Fruit fly (Drosophila melanogaster) whole organism, wandering third instar larva: ENCODE measurements around the gene CG11095.
A peak's percentile ranks its signal among the peaks of the same experiment; 100 is the strongest.

Experiments used
- Abd-B ChIP-seq: fragments of >200 bp; optimal IDR thresholded peaks from 2 replicates; lab custom pipeline; 2017; ENCODE audit warnings: missing biosample characterization, missing genetic modification characterization
- CG32264 ChIP-seq: fragments of 200-800 bp; sonication (Bioruptor generic); optimal IDR thresholded peaks from 2 replicates; lab custom pipeline; 2016; ENCODE audit warnings: missing biosample characterization, missing genetic modification characterization
- CrebA ChIP-seq: fragments of 200-800 bp; sonication (Bioruptor generic); optimal IDR thresholded peaks from 2 replicates; lab custom pipeline; 2016; ENCODE audit warnings: missing biosample characterization, mild to moderate bottlenecking, missing genetic modification characterization, borderline replicate concordance
- Dif ChIP-seq: fragments of 200-275, 200-300 bp; sonication (Bioruptor generic); optimal IDR thresholded peaks from 2 replicates; lab custom pipeline; 2018; ENCODE audit warnings: missing biosample characterization, missing genetic modification characterization; ENCODE audit not compliant: partially characterized antibody
- GATAd ChIP-seq: sonication (Bioruptor generic); optimal IDR thresholded peaks from 2 replicates; lab custom pipeline; 2016; ENCODE audit warnings: missing biosample characterization, missing genetic modification characterization
- Hnf4 ChIP-seq: fragments of 200-800 bp; sonication (Bioruptor generic); optimal IDR thresholded peaks from 2 replicates; lab custom pipeline; 2016; ENCODE audit warnings: missing biosample characterization, mild to moderate bottlenecking, missing genetic modification characterization
- Hr78 ChIP-seq: fragments of >200 bp; optimal IDR thresholded peaks from 2 replicates; lab custom pipeline; 2017; ENCODE audit warnings: missing biosample characterization, missing genetic modification characterization
- Jra ChIP-seq: sonication (Bioruptor generic); optimal IDR thresholded peaks from 2 replicates; lab custom pipeline; 2016; ENCODE audit warnings: missing biosample characterization, missing genetic modification characterization
- Mio ChIP-seq: sonication (Bioruptor generic); optimal IDR thresholded peaks from 2 replicates; lab custom pipeline; 2016; ENCODE audit warnings: missing biosample characterization, missing genetic modification characterization
- Myc ChIP-seq: fragments of >200 bp; optimal IDR thresholded peaks from 2 replicates; lab custom pipeline; 2017
- N ChIP-seq: fragments of >200 bp; optimal IDR thresholded peaks from 2 replicates; lab custom pipeline; 2018; ENCODE audit warnings: missing biosample characterization, missing external identifiers, missing genetic modification characterization
- OdsH ChIP-seq: fragments of 200-800 bp; sonication (Bioruptor generic); optimal IDR thresholded peaks from 2 replicates; lab custom pipeline; 2016; ENCODE audit warnings: missing biosample characterization, mild to moderate bottlenecking, missing genetic modification characterization
- Rel ChIP-seq, 2 experiments: fragments of 200-800 bp; sonication (Bioruptor generic) in 1 of 2; optimal IDR thresholded peaks; 2 replicates in 1 of 2; 3 replicates in 1 of 2; lab custom pipeline; 2016 to 2019; ENCODE audit warnings: mild to moderate bottlenecking in 2 of 2, missing biosample characterization in 2 of 2, missing genetic modification characterization in 2 of 2, moderate library complexity in 1 of 2
- Sp1 ChIP-seq: fragments of 200-800 bp; sonication (Bioruptor generic); optimal IDR thresholded peaks from 3 replicates; lab custom pipeline; 2019; ENCODE audit warnings: missing biosample characterization, mild to moderate bottlenecking, missing genetic modification characterization, moderate library complexity
- Vsx2 ChIP-seq: fragments of 200-300, 225-300 bp; sonication (Bioruptor generic); optimal IDR thresholded peaks from 2 replicates; lab custom pipeline; 2018; ENCODE audit warnings: missing biosample characterization, missing genetic modification characterization; ENCODE audit not compliant: partially characterized antibody
- brk ChIP-seq: fragments of 200-800 bp; sonication (Bioruptor generic); optimal IDR thresholded peaks from 2 replicates; lab custom pipeline; 2016; ENCODE audit warnings: missing biosample characterization, mild to moderate bottlenecking, missing genetic modification characterization
- dl ChIP-seq, 2 experiments: fragments of 175-275, 200-275 bp in 1 of 2; fragments of 200-275 bp in 1 of 2; sonication (Bioruptor generic); optimal IDR thresholded peaks; lab custom pipeline; 2018; ENCODE audit warnings: mild to moderate bottlenecking in 2 of 2, missing biosample characterization in 2 of 2, missing genetic modification characterization in 2 of 2, moderate library complexity in 2 of 2; ENCODE audit not compliant: partially characterized antibody in 2 of 2, insufficient read depth in 1 of 2
- dmrt93B ChIP-seq: fragments of 200-800 bp; sonication (Bioruptor generic); optimal IDR thresholded peaks from 2 replicates; lab custom pipeline; 2018; ENCODE audit warnings: missing biosample characterization, mild to moderate bottlenecking, missing genetic modification characterization
- dsf ChIP-seq: sonication (Bioruptor generic); optimal IDR thresholded peaks from 2 replicates; lab custom pipeline; 2016; ENCODE audit warnings: missing biosample characterization, missing genetic modification characterization, borderline replicate concordance
- ey ChIP-seq: fragments of 200-800 bp; sonication (Bioruptor generic); optimal IDR thresholded peaks from 2 replicates; lab custom pipeline; 2016; ENCODE audit warnings: missing biosample characterization, missing genetic modification characterization
- foxo ChIP-seq, 2 experiments: fragments of 200-800 bp; sonication (Bioruptor generic); optimal IDR thresholded peaks; 2 replicates in 1 of 2; 3 replicates in 1 of 2; lab custom pipeline; 2016 to 2017; ENCODE audit warnings: missing biosample characterization in 2 of 2, missing genetic modification characterization in 2 of 2
- fru ChIP-seq: fragments of 200-800 bp; sonication (Bioruptor generic); optimal IDR thresholded peaks from 3 replicates; lab custom pipeline; 2016; ENCODE audit warnings: missing biosample characterization, mild to moderate bottlenecking, missing genetic modification characterization
- h ChIP-seq: fragments of 200-800 bp; sonication (Bioruptor generic); optimal IDR thresholded peaks from 3 replicates; lab custom pipeline; 2016; ENCODE audit warnings: missing biosample characterization, mild to moderate bottlenecking, missing genetic modification characterization
- jim ChIP-seq: fragments of 175-275, 200-325 bp; sonication (Bioruptor generic); optimal IDR thresholded peaks from 2 replicates; lab custom pipeline; 2016; ENCODE audit warnings: missing biosample characterization, mild to moderate bottlenecking, missing genetic modification characterization
- pan ChIP-seq: fragments of >200 bp; optimal IDR thresholded peaks from 2 replicates; lab custom pipeline; 2017
- psq ChIP-seq: fragments of 200-800 bp; sonication (Bioruptor generic); optimal IDR thresholded peaks from 3 replicates; lab custom pipeline; 2017; ENCODE audit warnings: missing biosample characterization, mild to moderate bottlenecking, missing genetic modification characterization, moderate library complexity
- rgr ChIP-seq: fragments of 200-800 bp; sonication (Bioruptor generic); optimal IDR thresholded peaks from 3 replicates; lab custom pipeline; 2016; ENCODE audit warnings: missing biosample characterization, mild to moderate bottlenecking, missing genetic modification characterization
- sage ChIP-seq: fragments of 200-800 bp; sonication (Bioruptor generic); optimal IDR thresholded peaks from 2 replicates; lab custom pipeline; 2016; ENCODE audit warnings: missing biosample characterization, mild to moderate bottlenecking, missing genetic modification characterization
- sv ChIP-seq: fragments of 200-800 bp; sonication (Bioruptor generic); optimal IDR thresholded peaks from 3 replicates; lab custom pipeline; 2016; ENCODE audit warnings: missing biosample characterization, missing genetic modification characterization
- tai ChIP-seq: sonication (Bioruptor generic); optimal IDR thresholded peaks from 2 replicates; lab custom pipeline; 2016; ENCODE audit warnings: missing biosample characterization, missing genetic modification characterization
- usp ChIP-seq: fragments of >200 bp; optimal IDR thresholded peaks from 2 replicates; lab custom pipeline; 2017; ENCODE audit warnings: missing biosample characterization, missing genetic modification characterization
- woc ChIP-seq: sonication (Bioruptor generic); optimal IDR thresholded peaks from 2 replicates; lab custom pipeline; 2016; ENCODE audit warnings: missing biosample characterization, mild to moderate bottlenecking, missing genetic modification characterization

The CG11095 gene

DNA sequence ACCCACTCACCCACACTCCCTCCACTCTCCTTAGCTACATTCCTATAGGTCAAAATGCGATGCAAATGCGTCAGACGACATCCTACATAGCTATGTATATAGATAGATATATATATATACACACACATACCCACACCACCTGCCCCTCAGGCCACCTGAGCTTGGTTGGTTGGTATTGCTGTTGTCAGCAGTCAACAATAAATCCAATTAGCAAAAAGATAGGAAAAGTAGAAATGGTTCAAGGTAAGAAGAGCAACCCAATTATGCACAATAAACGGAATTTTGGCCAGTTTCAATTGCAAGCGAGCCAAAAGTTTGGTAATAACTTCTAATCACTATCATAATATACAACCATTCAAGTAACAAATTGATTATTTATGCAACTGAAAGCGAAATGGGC lies 45.0 kb upstream of the CG11095 start:
- TF ChIP-seq ey (GFP tag; lab: Kevin White, UChicago) (no peak), h (GFP tag; lab: Kevin White, UChicago) (no peak), GATAd (GFP tag; lab: Kevin White, UChicago) (no peak), Abd-B (no peak), Jra (GFP tag; lab: Kevin White, UChicago) (no peak), Mio (GFP tag; lab: Kevin White, UChicago) (no peak), Rel (GFP tag; optimal IDR thresholded peaks at IDR 0.05; lab: Kevin White, UChicago) (no peak), Rel (tag; optimal IDR thresholded peaks at IDR 0.05; lab: Kevin White, UChicago) (no peak), Hnf4 (no peak), psq (no peak), Hr78 (GFP tag; lab: Kevin White, UChicago) (no peak), dmrt93B (GFP tag; lab: Kevin White, UChicago) (no peak), tai (GFP tag; lab: Kevin White, UChicago) (no peak), jim (GFP tag; lab: Kevin White, UChicago) (no peak), N (GFP tag; lab: Kevin White, UChicago) (no peak), Sp1 (GFP tag; lab: Kevin White, UChicago) (no peak), dl (GFP tag; optimal IDR thresholded peaks at IDR 0.05; lab: Kevin White, UChicago; ENCODE audit: insufficient read depth in 1 of 2, partially characterized antibody in 2 of 2) (no peak), Vsx2 (GFP tag; lab: Kevin White, UChicago) (no peak), brk (GFP tag; lab: Kevin White, UChicago) (no peak), fru (GFP tag; lab: Kevin White, UChicago) (no peak), Dif (GFP tag; lab: Kevin White, UChicago) (no peak)

- no peak for TF ChIP-seq sv (GFP tag; lab: Kevin White, UChicago)
- TF ChIP-seq Vsx2 (GFP tag; lab: Kevin White, UChicago) = no peak
- no peak for TF ChIP-seq Sp1 (GFP tag; lab: Kevin White, UChicago)
- TF ChIP-seq Myc (lab: Kevin White, UChicago) = no peak
- TF ChIP-seq pan = no peak
- TF ChIP-seq sage (GFP tag; lab: Kevin White, UChicago) = no peak
- no peak for TF ChIP-seq CrebA (GFP tag; lab: Kevin White, UChicago)
- no peak for TF ChIP-seq Hnf4
- no peak for TF ChIP-seq Abd-B
- no peak for TF ChIP-seq Hr78 (GFP tag; lab: Kevin White, UChicago)
- no peak for TF ChIP-seq woc
- TF ChIP-seq rgr (GFP tag; lab: Kevin White, UChicago) = no peak
Measured at dm6 chrX:13770768-13771167, 40.7 kb upstream of the CG11095 start.

DNA sequence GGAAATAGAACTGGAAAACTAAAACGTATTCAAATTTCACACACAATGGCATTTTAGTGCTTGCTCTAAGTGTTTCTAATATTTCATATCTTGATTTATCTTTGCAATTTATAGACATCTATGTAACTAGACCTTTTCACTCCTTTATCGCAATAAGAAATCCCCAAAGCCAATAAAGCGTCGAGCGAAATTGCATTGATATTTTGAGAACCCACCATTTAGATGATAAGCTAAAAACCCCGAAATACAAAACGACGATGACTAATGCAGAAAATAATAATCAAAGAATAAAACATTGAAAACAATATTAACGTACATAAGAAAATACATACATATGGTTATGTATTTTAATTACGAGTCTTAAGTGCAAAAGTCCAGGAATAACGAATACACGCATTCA lies 32.9 kb upstream of the CG11095 start:
- TF ChIP-seq usp (no peak), CG32264 (no peak), dsf (GFP tag; lab: Kevin White, UChicago) (no peak), Jra (GFP tag; lab: Kevin White, UChicago) (no peak), Rel (GFP tag; optimal IDR thresholded peaks at IDR 0.05; lab: Kevin White, UChicago) (no peak), Rel (tag; optimal IDR thresholded peaks at IDR 0.05; lab: Kevin White, UChicago) (peak; percentile 91)

- TF ChIP-seq h (GFP tag; lab: Kevin White, UChicago) (peak; percentile 25), Sp1 (GFP tag; lab: Kevin White, UChicago) (peak; percentile 4), fru (GFP tag; lab: Kevin White, UChicago) (peak; percentile 35), foxo (GFP tag; optimal IDR thresholded peaks at IDR 0.05; lab: Kevin White, UChicago) (no peak), sv (GFP tag; lab: Kevin White, UChicago) (no peak), OdsH (no peak), Hnf4 (peak; percentile 73), usp (no peak), CrebA (GFP tag; lab: Kevin White, UChicago) (no peak)
Measured at dm6 chrX:13779696-13780095, 31.8 kb upstream of the CG11095 start.
